Worm (Caenorhabditis elegans) whole organism, late embryonic: ENCODE measurements around the gene sru-44.

Experiments used
- ceh-19 ChIP-seq: fragments of 200-800 bp; sonication (Bioruptor generic); optimal IDR thresholded peaks from 2 replicates; lab custom pipeline; 2018; ENCODE audit warnings: mild to moderate bottlenecking, missing genetic modification characterization, missing compliant biosample characterization
- ceh-9 ChIP-seq: sonication (generic microtip); optimal IDR thresholded peaks from 2 replicates; lab custom pipeline; 2016; ENCODE audit warnings: mild to moderate bottlenecking, missing genetic modification characterization, inconsistent platforms, missing compliant biosample characterization
- fkh-10 ChIP-seq: fragments of 150-350 bp; optimal IDR thresholded peaks from 2 replicates; lab custom pipeline; 2014; ENCODE audit warnings: missing biosample characterization, missing genetic modification reagents, missing genetic modification characterization
- hlh-8 ChIP-seq: sonication (generic microtip); optimal IDR thresholded peaks from 2 replicates; lab custom pipeline; 2016; ENCODE audit warnings: missing genotype, missing genetic modification characterization, missing compliant biosample characterization
- pag-3 ChIP-seq: sonication (generic microtip); optimal IDR thresholded peaks from 2 replicates; lab custom pipeline; 2016; ENCODE audit warnings: missing compliant biosample characterization, missing genetic modification characterization, borderline replicate concordance

- TF ChIP-seq ceh-19 (GFP tag; lab: Kevin White, UChicago): no peak
- TF ChIP-seq hlh-8 (tag; lab: Kevin White, UChicago): no peak
- no peak for TF ChIP-seq pag-3 (tag; lab: Kevin White, UChicago)
- no peak for TF ChIP-seq ceh-9
- TF ChIP-seq fkh-10: no peak
These were observed 48.0 kb downstream of the sru-44 start, which contains the start of gene F26D2.16 for ce11 chrV:16419769-16420168.
